Worm (Caenorhabditis elegans): Measurements from ENCODE around the gene frpr-1.

The frpr-1 gene

ce11 chrX:8089266-8089909, 40.1 kb downstream of the frpr-1 start:
- no peak for TF ChIP-seq hmg-4 (GFP tag; optimal IDR thresholded peaks at IDR 0.05)
- TF ChIP-seq hmbx-1 (tag; optimal IDR thresholded peaks at IDR 0.05): no peak
- no peak for TF ChIP-seq hnd-1 (tag; optimal IDR thresholded peaks at IDR 0.05)
- no peak for TF ChIP-seq tbx-37 (GFP tag; conservative IDR thresholded peaks at IDR 0.05)
- TF ChIP-seq F13C5.2 (tag; optimal IDR thresholded peaks at IDR 0.05): no peak
- no peak for TF ChIP-seq pes-1 (GFP tag; IDR thresholded peaks at IDR 0.05)
- TF ChIP-seq ceh-36 (tag; optimal IDR thresholded peaks at IDR 0.05): no peak
- no peak for TF ChIP-seq ama-1 (optimal IDR thresholded peaks at IDR 0.05)
- TF ChIP-seq sea-1 (GFP tag; conservative IDR thresholded peaks at IDR 0.05): no peak
- no peak for TF ChIP-seq tbx-11 (GFP tag; IDR thresholded peaks at IDR 0.05)
- no peak for TF ChIP-seq ets-7 (tag; optimal IDR thresholded peaks at IDR 0.05)
- TF ChIP-seq flt-1 (GFP tag; IDR thresholded peaks at IDR 0.05): no peak
- TF ChIP-seq tra-4 (tag; optimal IDR thresholded peaks at IDR 0.05): no peak
- no peak for TF ChIP-seq scrt-1 (GFP tag; IDR thresholded peaks at IDR 0.05)
- no peak for TF ChIP-seq aly-1 (tag; optimal IDR thresholded peaks at IDR 0.05)

ce11 chrX:8088474-8088873, 41.0 kb downstream of the frpr-1 start, which contains the start of gene vem-1:
vem-1 (minus strand) TSS chrX:8088574.
- TF ChIP-seq B0310.2 (tag; optimal IDR thresholded peaks at IDR 0.05) (no peak), hnd-1 (tag; optimal IDR thresholded peaks at IDR 0.05) (no peak), tbx-37 (GFP tag; conservative IDR thresholded peaks at IDR 0.05) (no peak), ets-7 (tag; optimal IDR thresholded peaks at IDR 0.05) (no peak), sea-1 (GFP tag; conservative IDR thresholded peaks at IDR 0.05) (no peak)

- TF ChIP-seq aly-1 (tag; optimal IDR thresholded peaks at IDR 0.05) (no peak), ceh-36 (tag; optimal IDR thresholded peaks at IDR 0.05) (no peak), sea-1 (GFP tag; conservative IDR thresholded peaks at IDR 0.05) (no peak), tbx-37 (GFP tag; conservative IDR thresholded peaks at IDR 0.05) (no peak), F13C5.2 (tag; optimal IDR thresholded peaks at IDR 0.05) (no peak), ceh-13 (GFP tag; optimal IDR thresholded peaks at IDR 0.05) (no peak), flt-1 (GFP tag; IDR thresholded peaks at IDR 0.05) (no peak), hnd-1 (tag; optimal IDR thresholded peaks at IDR 0.05) (no peak), ama-1 (optimal IDR thresholded peaks at IDR 0.05) (no peak), scrt-1 (GFP tag; IDR thresholded peaks at IDR 0.05) (no peak), hmbx-1 (tag; optimal IDR thresholded peaks at IDR 0.05) (no peak), tbx-11 (GFP tag; IDR thresholded peaks at IDR 0.05) (no peak), hmg-4 (GFP tag; optimal IDR thresholded peaks at IDR 0.05) (no peak), tra-4 (tag; optimal IDR thresholded peaks at IDR 0.05) (no peak)
These were observed 42.5 kb downstream of the frpr-1 start for ce11 chrX:8086725-8087641.

ce11 chrX:8086450-8086724, 43.1 kb downstream of the frpr-1 start, which contains the start of gene dao-3:
dao-3 (minus strand) TSS chrX:8086550.
- TF ChIP-seq B0310.2 (tag; optimal IDR thresholded peaks at IDR 0.05) (no peak), hmbx-1 (tag; optimal IDR thresholded peaks at IDR 0.05) (no peak), hnd-1 (tag; optimal IDR thresholded peaks at IDR 0.05) (no peak), ceh-13 (GFP tag; optimal IDR thresholded peaks at IDR 0.05) (no peak), aly-1 (tag; optimal IDR thresholded peaks at IDR 0.05) (no peak), F13C5.2 (tag; optimal IDR thresholded peaks at IDR 0.05) (no peak), ama-1 (optimal IDR thresholded peaks at IDR 0.05) (no peak), hmg-4 (GFP tag; optimal IDR thresholded peaks at IDR 0.05) (no peak), ets-7 (tag; optimal IDR thresholded peaks at IDR 0.05) (no peak), sea-1 (GFP tag; conservative IDR thresholded peaks at IDR 0.05) (no peak), tbx-11 (GFP tag; IDR thresholded peaks at IDR 0.05) (no peak), scrt-1 (GFP tag; IDR thresholded peaks at IDR 0.05) (no peak), tbx-37 (GFP tag; conservative IDR thresholded peaks at IDR 0.05) (no peak), flt-1 (GFP tag; IDR thresholded peaks at IDR 0.05) (no peak), pes-1 (GFP tag; IDR thresholded peaks at IDR 0.05) (no peak), ceh-36 (tag; optimal IDR thresholded peaks at IDR 0.05) (no peak), tra-4 (tag; optimal IDR thresholded peaks at IDR 0.05) (no peak)

- TF ChIP-seq tbx-37 (GFP tag; conservative IDR thresholded peaks at IDR 0.05) (no peak), hnd-1 (tag; optimal IDR thresholded peaks at IDR 0.05) (no peak), sea-1 (GFP tag; conservative IDR thresholded peaks at IDR 0.05) (no peak), aly-1 (tag; optimal IDR thresholded peaks at IDR 0.05) (no peak), B0310.2 (tag; optimal IDR thresholded peaks at IDR 0.05) (no peak), tra-4 (tag; optimal IDR thresholded peaks at IDR 0.05) (no peak), tbx-11 (GFP tag; IDR thresholded peaks at IDR 0.05) (no peak), hmbx-1 (tag; optimal IDR thresholded peaks at IDR 0.05) (no peak), flt-1 (GFP tag; IDR thresholded peaks at IDR 0.05) (no peak), ama-1 (optimal IDR thresholded peaks at IDR 0.05) (no peak), scrt-1 (GFP tag; IDR thresholded peaks at IDR 0.05) (no peak), ceh-13 (GFP tag; optimal IDR thresholded peaks at IDR 0.05) (no peak), ets-7 (tag; optimal IDR thresholded peaks at IDR 0.05) (no peak), ceh-36 (tag; optimal IDR thresholded peaks at IDR 0.05) (no peak), F13C5.2 (tag; optimal IDR thresholded peaks at IDR 0.05) (no peak), pes-1 (GFP tag; IDR thresholded peaks at IDR 0.05) (no peak), hmg-4 (GFP tag; optimal IDR thresholded peaks at IDR 0.05) (no peak)
These were observed 44.8 kb downstream of the frpr-1 start for ce11 chrX:8084669-8085068.

ce11 chrX:8083919-8084318, 45.5 kb downstream of the frpr-1 start, which contains the start of gene K07E3.4:
K07E3.4 (minus strand) TSS chrX:8084018.
- no peak for TF ChIP-seq ets-7 (tag; optimal IDR thresholded peaks at IDR 0.05)

- TF ChIP-seq hnd-1 (tag; optimal IDR thresholded peaks at IDR 0.05) (no peak), pes-1 (GFP tag; IDR thresholded peaks at IDR 0.05) (no peak), ceh-13 (GFP tag; optimal IDR thresholded peaks at IDR 0.05) (no peak), flt-1 (GFP tag; IDR thresholded peaks at IDR 0.05) (no peak), B0310.2 (tag; optimal IDR thresholded peaks at IDR 0.05) (no peak), tra-4 (tag; optimal IDR thresholded peaks at IDR 0.05) (no peak), hmbx-1 (tag; optimal IDR thresholded peaks at IDR 0.05) (no peak)
These were observed 46.1 kb downstream of the frpr-1 start for ce11 chrX:8083330-8083729.
